Worm (Caenorhabditis elegans) whole organism, L4/young adult: Measurements from ENCODE around the gene xol-1.

ENCODE experiments used
- W03F9.2 ChIP-seq: fragments of 150-350 bp; optimal IDR thresholded peaks from 2 replicates; lab custom pipeline; 2014; ENCODE audit warnings: missing biosample characterization, missing genetic modification characterization
- dao-5 ChIP-seq: sonication (generic microtip); optimal IDR thresholded peaks from 2 replicates; lab custom pipeline; 2016; ENCODE audit warnings: missing genotype, missing genetic modification characterization, moderate library complexity, missing compliant biosample characterization
- him-1 ChIP-seq: sonication (generic microtip); optimal IDR thresholded peaks from 2 replicates; lab custom pipeline; 2016; ENCODE audit warnings: missing genotype, missing genetic modification reagents, missing genetic modification characterization, missing compliant biosample characterization

- no peak for TF ChIP-seq him-1
- no peak for TF ChIP-seq W03F9.2 (tag; lab: Kevin White, UChicago)
- TF ChIP-seq dao-5 (tag; lab: Kevin White, UChicago): no peak
These were observed 33.4 kb downstream of the xol-1 start for ce11 chrX:8074527-8074926.
